Worm (Caenorhabditis elegans) whole organism, L4 larva: ENCODE results near the gene wrt-4.

Experiments used
- F37D6.2 ChIP-seq: sonication (generic microtip); optimal IDR thresholded peaks from 2 replicates; lab custom pipeline; 2016; ENCODE audit warnings: mild to moderate bottlenecking, missing genetic modification characterization, missing compliant biosample characterization
- F49E8.2 ChIP-seq: sonication (generic microtip); optimal IDR thresholded peaks from 2 replicates; lab custom pipeline; 2016; ENCODE audit warnings: missing compliant biosample characterization, mild to moderate bottlenecking, missing genetic modification characterization, borderline replicate concordance
- Y48G9A.11 ChIP-seq: fragments of 200-800 bp; sonication (Bioruptor generic); IDR thresholded peaks from 2 replicates; pipeline ENCODE4 v1.3.6; 2022; ENCODE audit warnings: missing genetic modification reagents, missing genetic modification characterization, missing compliant biosample characterization
- Y75B8A.6 ChIP-seq: fragments of 200-800 bp; sonication (Bioruptor generic); IDR thresholded peaks from 2 replicates; pipeline ENCODE4 v1.3.6; 2022; ENCODE audit warnings: missing genetic modification reagents, missing genetic modification characterization, missing compliant biosample characterization
- ZK337.2 ChIP-seq: fragments of 200-800 bp; sonication (Bioruptor generic); IDR thresholded peaks from 2 replicates; pipeline ENCODE4 v1.3.6; 2022; ENCODE audit warnings: missing genetic modification reagents, missing genetic modification characterization, missing compliant biosample characterization
- ZK546.5 ChIP-seq, 2 experiments: sonication (generic microtip); optimal IDR thresholded peaks; 2 replicates each; lab custom pipeline; 2017; ENCODE audit warnings: missing biosample characterization in 2 of 2, missing genetic modification characterization in 2 of 2
- aly-2 ChIP-seq: sonication (generic microtip); optimal IDR thresholded peaks from 2 replicates; lab custom pipeline; 2018; ENCODE audit warnings: missing biosample characterization, missing genetic modification characterization
- ama-1 ChIP-seq: fragments of 150-350 bp; optimal IDR thresholded peaks from 2 replicates; lab custom pipeline; 2014; ENCODE audit warnings: inconsistent platforms, mixed read lengths
- ceh-32 ChIP-seq: sonication (generic microtip); optimal IDR thresholded peaks from 2 replicates; lab custom pipeline; 2016; ENCODE audit warnings: mild to moderate bottlenecking, missing genetic modification characterization, missing compliant biosample characterization; ENCODE audit not compliant: poor library complexity
- ceh-44 ChIP-seq: fragments of 200-800 bp; sonication (Bioruptor generic); IDR thresholded peaks from 2 replicates; pipeline ENCODE4 v1.3.6; 2022; ENCODE audit warnings: missing genetic modification reagents, missing genetic modification characterization, missing compliant biosample characterization
- ceh-62 ChIP-seq: sonication (generic microtip); optimal IDR thresholded peaks from 2 replicates; lab custom pipeline; 2017; ENCODE audit warnings: missing biosample characterization, missing genetic modification characterization
- cey-2 ChIP-seq: sonication (generic microtip); optimal IDR thresholded peaks from 3 replicates; lab custom pipeline; 2017; ENCODE audit warnings: missing genetic modification characterization, mild to moderate bottlenecking, missing compliant biosample characterization, antibody characterized with exemption, borderline replicate concordance; ENCODE audit not compliant: insufficient read depth
- daf-12 ChIP-seq: fragments of 150-350 bp; optimal IDR thresholded peaks from 2 replicates; lab custom pipeline; 2014; ENCODE audit warnings: missing biosample characterization, missing genetic modification reagents, missing genetic modification characterization
- daf-16 ChIP-seq, 3 experiments: sonication (generic microtip); optimal IDR thresholded peaks; 2 replicates each; lab custom pipeline; 2016 to 2017; ENCODE audit warnings: missing genetic modification characterization in 3 of 3, missing genetic modification reagents in 3 of 3, mild to moderate bottlenecking in 2 of 3, missing compliant biosample characterization in 2 of 3, missing biosample characterization in 1 of 3, moderate library complexity in 1 of 3
- daf-19 ChIP-seq: fragments of 200-800 bp; sonication (Bioruptor generic); conservative IDR thresholded peaks from 2 replicates; pipeline ENCODE4 v1.3.6; 2022; ENCODE audit warnings: missing genetic modification characterization, missing compliant biosample characterization
- dmd-6 ChIP-seq: fragments of 200-800 bp; sonication (Bioruptor generic); IDR thresholded peaks from 2 replicates; pipeline ENCODE4 v1.3.6; 2022; ENCODE audit warnings: missing genetic modification reagents, missing genetic modification characterization, missing compliant biosample characterization
- dmd-8 ChIP-seq: fragments of 200-800 bp; sonication (Bioruptor generic); IDR thresholded peaks from 2 replicates; pipeline ENCODE4 v1.3.6; 2022; ENCODE audit warnings: missing genetic modification characterization, missing compliant biosample characterization
- dmd-9 ChIP-seq: fragments of 200-800 bp; sonication (Bioruptor generic); IDR thresholded peaks from 2 replicates; pipeline ENCODE4 v1.3.6; 2022; ENCODE audit warnings: missing genetic modification reagents, missing genetic modification characterization, missing compliant biosample characterization
- dpl-1 ChIP-seq: fragments of 150-350 bp; optimal IDR thresholded peaks from 2 replicates; lab custom pipeline; 2014; ENCODE audit warnings: missing biosample characterization, missing genetic modification reagents, missing genetic modification characterization
- dve-1 ChIP-seq: sonication (generic microtip); optimal IDR thresholded peaks from 2 replicates; lab custom pipeline; 2017; ENCODE audit warnings: antibody characterized with exemption, mild to moderate bottlenecking, missing genetic modification characterization, missing compliant biosample characterization; ENCODE audit not compliant: insufficient read depth
- egl-27 ChIP-seq: sonication (generic microtip); optimal IDR thresholded peaks from 3 replicates; lab custom pipeline; 2017; ENCODE audit warnings: missing biosample characterization, missing genetic modification reagents, missing genetic modification characterization
- fkh-10 ChIP-seq: fragments of 150-350 bp; optimal IDR thresholded peaks from 2 replicates; lab custom pipeline; 2014; ENCODE audit warnings: missing biosample characterization, missing genetic modification reagents, missing genetic modification characterization
- fos-1 ChIP-seq: fragments of 150-350 bp; optimal IDR thresholded peaks from 2 replicates; lab custom pipeline; 2014; ENCODE audit warnings: missing biosample characterization, missing genetic modification characterization
- hlh-11 ChIP-seq: fragments of 200-800 bp; sonication (Bioruptor generic); optimal IDR thresholded peaks from 2 replicates; lab custom pipeline; 2018; ENCODE audit warnings: mild to moderate bottlenecking, missing genetic modification characterization, missing compliant biosample characterization
- jun-1 ChIP-seq: fragments of 150-350 bp; optimal IDR thresholded peaks from 2 replicates; lab custom pipeline; 2014; ENCODE audit warnings: missing biosample characterization, missing genetic modification reagents, missing genetic modification characterization
- lin-13 ChIP-seq: fragments of 150-350 bp; optimal IDR thresholded peaks from 2 replicates; lab custom pipeline; 2014; ENCODE audit warnings: missing biosample characterization, missing genetic modification reagents, missing genetic modification characterization
- lir-3 ChIP-seq: sonication (generic microtip); optimal IDR thresholded peaks from 2 replicates; lab custom pipeline; 2016; ENCODE audit warnings: mild to moderate bottlenecking, missing genetic modification characterization, missing compliant biosample characterization
- mdt-29 ChIP-seq: fragments of 200-800 bp; sonication (Bioruptor generic); IDR thresholded peaks from 2 replicates; pipeline ENCODE4 v1.3.6; 2022; ENCODE audit warnings: missing genetic modification reagents, missing genetic modification characterization, missing compliant biosample characterization
- mep-1 ChIP-seq: fragments of 150-350 bp; sonication (generic microtip); optimal IDR thresholded peaks from 3 replicates; lab custom pipeline; 2014; ENCODE audit warnings: missing biosample characterization, missing genetic modification characterization
- mes-2 ChIP-seq: sonication (generic microtip); optimal IDR thresholded peaks from 2 replicates; lab custom pipeline; 2016; ENCODE audit warnings: missing genotype, mild to moderate bottlenecking, missing genetic modification characterization, missing compliant biosample characterization; ENCODE audit not compliant: poor library complexity, severe bottlenecking
- mxl-2 ChIP-seq: fragments of 200-800 bp; sonication (Bioruptor generic); conservative IDR thresholded peaks from 2 replicates; pipeline ENCODE4 v1.3.6; 2022; ENCODE audit warnings: missing genetic modification reagents, missing genetic modification characterization, missing compliant biosample characterization
- nhr-25 ChIP-seq: sonication (generic microtip); optimal IDR thresholded peaks from 2 replicates; lab custom pipeline; 2017; ENCODE audit warnings: missing genetic modification characterization, mild to moderate bottlenecking, missing compliant biosample characterization, antibody characterized with exemption, moderate library complexity, borderline replicate concordance; ENCODE audit not compliant: insufficient read depth
- nhr-42 ChIP-seq: fragments of 200-800 bp; sonication (Bioruptor generic); IDR thresholded peaks from 2 replicates; pipeline ENCODE4 v1.3.6; 2022; ENCODE audit warnings: missing genetic modification characterization, missing compliant biosample characterization
- nhr-48 ChIP-seq: sonication (generic microtip); optimal IDR thresholded peaks from 2 replicates; lab custom pipeline; 2016; ENCODE audit warnings: mild to moderate bottlenecking, missing genetic modification characterization, missing compliant biosample characterization
- pqm-1 ChIP-seq: sonication (generic microtip); optimal IDR thresholded peaks from 2 replicates; lab custom pipeline; 2017; ENCODE audit warnings: missing biosample characterization, missing genetic modification characterization
- rbr-2 ChIP-seq: sonication (generic microtip); optimal IDR thresholded peaks from 2 replicates; lab custom pipeline; 2016; ENCODE audit warnings: missing genotype, missing genetic modification characterization, missing compliant biosample characterization
- sdz-12 ChIP-seq: fragments of 200-800 bp; sonication (Bioruptor generic); optimal IDR thresholded peaks from 2 replicates; lab custom pipeline; 2018; ENCODE audit warnings: mild to moderate bottlenecking, missing genetic modification characterization, missing compliant biosample characterization
- set-16 ChIP-seq: fragments of 200-800 bp; sonication (Bioruptor generic); IDR thresholded peaks from 2 replicates; pipeline ENCODE4 v1.3.6; 2022; ENCODE audit warnings: missing genetic modification reagents, missing genetic modification characterization, missing compliant biosample characterization
- skn-1 ChIP-seq: fragments of 150-350 bp; optimal IDR thresholded peaks from 2 replicates; lab custom pipeline; 2014; ENCODE audit warnings: missing biosample characterization, missing genetic modification characterization
- snpc-1.2 ChIP-seq: fragments of 200-800 bp; sonication (Bioruptor generic); IDR thresholded peaks from 2 replicates; pipeline ENCODE4 v1.3.6; 2022; ENCODE audit warnings: missing genetic modification reagents, missing genetic modification characterization, missing compliant biosample characterization
- tag-97 ChIP-seq: fragments of 200-800 bp; sonication (Bioruptor generic); IDR thresholded peaks from 2 replicates; pipeline ENCODE4 v1.3.6; 2022; ENCODE audit warnings: missing genetic modification characterization, missing compliant biosample characterization
- tra-1 ChIP-seq: fragments of 200-800 bp; sonication (Bioruptor generic); IDR thresholded peaks from 2 replicates; pipeline ENCODE4 v1.3.6; 2022; ENCODE audit warnings: missing genetic modification reagents, missing genetic modification characterization, missing compliant biosample characterization
- unc-130 ChIP-seq: sonication (generic microtip); optimal IDR thresholded peaks from 2 replicates; lab custom pipeline; 2016; ENCODE audit warnings: missing genetic modification reagents, missing genetic modification characterization, missing compliant biosample characterization
- unc-39 ChIP-seq: sonication (generic microtip); optimal IDR thresholded peaks from 2 replicates; lab custom pipeline; 2017; ENCODE audit warnings: missing biosample characterization, missing genetic modification characterization
- unc-62 ChIP-seq, 3 experiments: fragments of 150-350 bp in 1 of 3; sonication (generic microtip); optimal IDR thresholded peaks in 2 of 3; peaks in 1 of 3; 1 replicate in 1 of 3; 2 replicates in 2 of 3; lab custom pipeline; 2014 to 2017; ENCODE audit warnings: missing biosample characterization in 3 of 3, missing genetic modification characterization in 3 of 3, missing genetic modification reagents in 3 of 3, missing genotype in 1 of 3
- vab-7 ChIP-seq: fragments of 200-800 bp; sonication (Bioruptor generic); IDR thresholded peaks from 2 replicates; pipeline ENCODE4 v1.3.6; 2022; ENCODE audit warnings: missing genetic modification reagents, missing genetic modification characterization, missing compliant biosample characterization
- zfp-3 ChIP-seq: fragments of 200-800 bp; sonication (Bioruptor generic); conservative IDR thresholded peaks from 2 replicates; pipeline ENCODE4 v1.3.6; 2022; ENCODE audit warnings: missing genetic modification reagents, missing genetic modification characterization, missing compliant biosample characterization
- zip-11 ChIP-seq: fragments of 200-800 bp; sonication (Bioruptor generic); IDR thresholded peaks from 2 replicates; pipeline ENCODE4 v1.3.6; 2022; ENCODE audit warnings: missing genetic modification characterization, missing compliant biosample characterization
- zip-2 ChIP-seq: fragments of 150-350 bp; optimal IDR thresholded peaks from 2 replicates; lab custom pipeline; 2014; ENCODE audit warnings: missing biosample characterization, missing genetic modification characterization
- ztf-11 ChIP-seq: fragments of 150-350 bp; optimal IDR thresholded peaks from 2 replicates; lab custom pipeline; 2014; ENCODE audit warnings: missing biosample characterization, missing genetic modification characterization
- ztf-7 ChIP-seq: fragments of 150-350 bp; optimal IDR thresholded peaks from 2 replicates; lab custom pipeline; 2014; ENCODE audit warnings: missing biosample characterization, missing genetic modification characterization

The wrt-4 gene

DNA sequence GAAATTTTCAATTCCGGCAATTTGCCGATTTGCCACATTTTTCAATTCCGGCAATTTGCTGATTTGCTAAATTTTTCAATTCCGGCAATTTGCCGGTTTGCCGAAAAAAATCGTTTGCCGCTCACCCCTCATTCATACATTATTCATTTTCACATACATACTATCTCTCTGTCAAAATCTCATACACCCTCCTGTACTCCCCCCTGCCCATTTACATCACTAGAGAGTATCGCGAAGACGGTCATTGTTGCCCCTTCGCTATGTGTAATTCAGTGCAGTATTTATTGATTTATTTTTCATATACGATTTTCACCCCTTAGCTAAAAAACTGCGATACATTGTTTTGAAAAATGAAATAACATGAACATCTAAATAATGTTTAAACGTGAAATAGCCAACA lies 20.6 kb downstream of the wrt-4 start (continued):
- TF ChIP-seq daf-16 (GFP tag; optimal IDR thresholded peaks at IDR 0.05; lab: Kevin White, UChicago) (no peak), daf-16 (tag; optimal IDR thresholded peaks at IDR 0.05; lab: Kevin White, UChicago) (peak; percentile 67), zfp-3 (no peak), unc-130 (GFP tag; lab: Kevin White, UChicago) (no peak), set-16 (GFP tag; lab: Robert Waterston, UW) (no peak), daf-12 (tag; lab: Kevin White, UChicago) (no peak), ztf-11 (tag; lab: Kevin White, UChicago) (no peak), F37D6.2 (tag; lab: Kevin White, UChicago) (peak; percentile 79), fkh-10 (GFP tag; lab: Kevin White, UChicago) (no peak), nhr-25 (tag; lab: Kevin White, UChicago) (peak; percentile 32), ZK337.2 (GFP tag; lab: Robert Waterston, UW) (no peak), sdz-12 (GFP tag; lab: Kevin White, UChicago) (no peak), nhr-48 (tag; lab: Kevin White, UChicago) (peak; percentile 44), rbr-2 (tag; lab: Kevin White, UChicago) (peak; percentile 85), lin-13 (GFP tag; lab: Kevin White, UChicago) (peak; percentile 69), cey-2 (tag; lab: Kevin White, UChicago) (no peak), tag-97 (GFP tag; lab: Robert Waterston, UW) (no peak), dmd-6 (GFP tag; lab: Robert Waterston, UW) (peak; percentile 51), ceh-44 (GFP tag; lab: Robert Waterston, UW) (no peak), unc-39 (tag; lab: Kevin White, UChicago) (no peak), aly-2 (tag; lab: Kevin White, UChicago) (no peak), nhr-42 (GFP tag; lab: Robert Waterston, UW) (peak; percentile 70), vab-7 (GFP tag; lab: Robert Waterston, UW) (no peak), dpl-1 (GFP tag; lab: Kevin White, UChicago) (peak; percentile 11), ceh-62 (tag; lab: Kevin White, UChicago) (no peak), fos-1 (tag; lab: Kevin White, UChicago) (no peak), dve-1 (tag; lab: Kevin White, UChicago) (peak; percentile 94), dmd-9 (GFP tag; lab: Robert Waterston, UW) (no peak), mxl-2 (GFP tag; lab: Robert Waterston, UW) (no peak), F49E8.2 (no peak), daf-19 (GFP tag; lab: Robert Waterston, UW) (no peak), zip-11 (GFP tag; lab: Robert Waterston, UW) (no peak), egl-27 (tag; lab: Kevin White, UChicago) (no peak), hlh-11 (tag; lab: Kevin White, UChicago) (peak; percentile 71), jun-1 (peak; percentile 89), snpc-1.2 (GFP tag; lab: Robert Waterston, UW) (no peak), lir-3 (tag; lab: Kevin White, UChicago) (peak; percentile 11), Y48G9A.11 (GFP tag; lab: Robert Waterston, UW) (no peak), skn-1 (tag; lab: Kevin White, UChicago) (no peak), mdt-29 (GFP tag; lab: Robert Waterston, UW) (no peak), ceh-32 (tag; lab: Kevin White, UChicago) (peak; percentile 18), ztf-7 (tag; lab: Kevin White, UChicago) (peak; percentile 81), mes-2 (tag; lab: Kevin White, UChicago) (peak; percentile 93), Y75B8A.6 (GFP tag; lab: Robert Waterston, UW) (no peak), ZK546.5 (tag; optimal IDR thresholded peaks at IDR 0.05; lab: Kevin White, UChicago) (no peak), dmd-8 (GFP tag; lab: Robert Waterston, UW) (no peak), tra-1 (no peak), pqm-1 (tag; lab: Kevin White, UChicago) (peak; percentile 58), unc-62 (GFP tag; optimal IDR thresholded peaks at IDR 0.05 in 1 of 2; lab: Kevin White, UChicago) (peak in 1 of 2 experiments; percentile 27), unc-62 (tag; optimal IDR thresholded peaks at IDR 0.05; lab: Kevin White, UChicago) (no peak), mep-1 (peak; percentile 87), ama-1 (no peak), zip-2 (peak; percentile 85)
